Worm (Caenorhabditis elegans) whole organism, L3 larva: ENCODE measurements around the gene grl-23.

Experiments
- R02D3.7 ChIP-seq: fragments of 150-350 bp; optimal IDR thresholded peaks from 2 replicates; lab custom pipeline; 2014; ENCODE audit warnings: missing biosample characterization, missing genetic modification characterization
- ceh-16 ChIP-seq: sonication (generic microtip); optimal IDR thresholded peaks from 2 replicates; lab custom pipeline; 2017; ENCODE audit warnings: missing biosample characterization, missing genetic modification characterization
- egl-27 ChIP-seq: sonication (generic microtip); optimal IDR thresholded peaks from 4 replicates; lab custom pipeline; 2017; ENCODE audit warnings: missing biosample characterization, missing genetic modification reagents, missing genetic modification characterization
- egl-5 ChIP-seq: fragments of 150-350 bp; optimal IDR thresholded peaks from 2 replicates; lab custom pipeline; 2017; ENCODE audit warnings: missing biosample characterization, missing genetic modification reagents, missing genetic modification characterization, inconsistent platforms
- elt-3 ChIP-seq, 3 experiments: fragments of 150-350 bp in 1 of 3; sonication (generic microtip) in 2 of 3; optimal IDR thresholded peaks; 2 replicates in 2 of 3; 4 replicates in 1 of 3; lab custom pipeline; 2014 to 2017; ENCODE audit warnings: missing biosample characterization in 3 of 3, missing genetic modification characterization in 3 of 3
- hmg-11 ChIP-seq: sonication (generic microtip); optimal IDR thresholded peaks from 2 replicates; lab custom pipeline; 2016; ENCODE audit warnings: missing genetic modification characterization, missing compliant biosample characterization
- lin-39 ChIP-seq: fragments of 150-350 bp; optimal IDR thresholded peaks from 2 replicates; lab custom pipeline; 2018; ENCODE audit warnings: missing biosample characterization, missing genetic modification reagents, missing genetic modification characterization
- nfya-1 ChIP-seq: sonication (generic microtip); optimal IDR thresholded peaks from 2 replicates; lab custom pipeline; 2017; ENCODE audit warnings: missing genetic modification characterization, mild to moderate bottlenecking, missing compliant biosample characterization, antibody characterized with exemption, moderate library complexity; ENCODE audit not compliant: insufficient read depth
- nhr-11 ChIP-seq: fragments of 150-350 bp; optimal IDR thresholded peaks from 2 replicates; lab custom pipeline; 2014; ENCODE audit warnings: missing biosample characterization, missing genetic modification characterization
- nhr-28 ChIP-seq: fragments of 150-350 bp; optimal IDR thresholded peaks from 2 replicates; lab custom pipeline; 2014; ENCODE audit warnings: missing biosample characterization, missing genetic modification characterization
- unc-39 ChIP-seq: sonication (generic microtip); optimal IDR thresholded peaks from 4 replicates; lab custom pipeline; 2017; ENCODE audit warnings: missing biosample characterization, missing genetic modification characterization
- unc-62 ChIP-seq: fragments of 150-350 bp; sonication (generic microtip); optimal IDR thresholded peaks from 4 replicates; lab custom pipeline; 2014; ENCODE audit warnings: missing biosample characterization, missing genetic modification reagents, missing genetic modification characterization

DNA sequence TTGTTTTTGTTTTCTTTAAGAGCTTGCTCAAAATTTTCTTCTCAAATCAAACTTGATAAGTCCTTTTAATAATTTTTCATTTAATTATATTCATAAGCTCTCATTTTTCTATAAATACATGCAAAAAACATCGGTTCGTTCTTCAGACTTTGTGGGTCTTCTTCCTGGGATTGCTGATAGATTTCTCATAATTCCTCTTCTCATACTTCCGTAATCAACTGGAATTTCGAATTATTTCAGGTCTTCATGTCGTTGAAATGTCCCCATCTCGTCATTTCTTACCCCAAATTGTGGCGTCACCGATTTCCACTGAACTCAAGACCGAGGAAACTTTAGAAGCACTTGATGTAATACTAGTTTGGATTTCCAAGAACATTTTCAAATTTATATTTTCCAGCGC lies 11.8 kb downstream of the grl-23 start:
- TF ChIP-seq unc-39 (tag; lab: Kevin White, UChicago) (no peak), nfya-1 (tag; lab: Kevin White, UChicago) (no peak), egl-5 (tag; lab: Kevin White, UChicago) (no peak), ceh-16 (tag; lab: Kevin White, UChicago) (no peak), unc-62 (no peak), egl-27 (no peak), nhr-28 (tag; lab: Kevin White, UChicago) (no peak), R02D3.7 (tag; lab: Kevin White, UChicago) (no peak), elt-3 (tag; optimal IDR thresholded peaks at IDR 0.05; lab: Kevin White, UChicago) (no peak), lin-39 (tag; lab: Kevin White, UChicago) (no peak), hmg-11 (tag; lab: Kevin White, UChicago) (no peak), nhr-11 (tag; lab: Kevin White, UChicago) (no peak)
